Worm (Caenorhabditis elegans) whole organism, L3 larva: ENCODE measurements around the gene ZK666.11.
A peak's percentile ranks its signal among the peaks of the same experiment; 100 is the strongest.

Experiments used
- ZK546.5 ChIP-seq: sonication (generic microtip); optimal IDR thresholded peaks from 2 replicates; lab custom pipeline; 2017; ENCODE audit warnings: missing biosample characterization, missing genetic modification characterization
- ama-1 ChIP-seq: fragments of 150-350 bp; optimal IDR thresholded peaks from 2 replicates; lab custom pipeline; 2018
- ceh-16 ChIP-seq: sonication (generic microtip); optimal IDR thresholded peaks from 2 replicates; lab custom pipeline; 2017; ENCODE audit warnings: missing biosample characterization, missing genetic modification characterization
- ceh-9 ChIP-seq: sonication (generic microtip); optimal IDR thresholded peaks from 2 replicates; lab custom pipeline; 2018; ENCODE audit warnings: missing biosample characterization, missing genetic modification characterization
- daf-12 ChIP-seq: fragments of 150-350 bp; optimal IDR thresholded peaks from 2 replicates; lab custom pipeline; 2014; ENCODE audit warnings: missing biosample characterization, missing genetic modification reagents, missing genetic modification characterization
- egl-27 ChIP-seq: sonication (generic microtip); optimal IDR thresholded peaks from 4 replicates; lab custom pipeline; 2017; ENCODE audit warnings: missing biosample characterization, missing genetic modification reagents, missing genetic modification characterization
- egl-5 ChIP-seq: fragments of 150-350 bp; optimal IDR thresholded peaks from 2 replicates; lab custom pipeline; 2017; ENCODE audit warnings: missing biosample characterization, missing genetic modification reagents, missing genetic modification characterization, inconsistent platforms
- elt-1 ChIP-seq: fragments of 150-350 bp; optimal IDR thresholded peaks from 2 replicates; lab custom pipeline; 2014; ENCODE audit warnings: missing biosample characterization, missing genetic modification characterization
- elt-2 ChIP-seq: sonication (generic microtip); optimal IDR thresholded peaks from 2 replicates; lab custom pipeline; 2016; ENCODE audit warnings: missing genetic modification reagents, mild to moderate bottlenecking, missing genetic modification characterization, missing compliant biosample characterization
- eor-1 ChIP-seq, 2 experiments: fragments of 150-350 bp; optimal IDR thresholded peaks; 2 replicates each; lab custom pipeline; 2014 to 2018; ENCODE audit warnings: missing biosample characterization in 2 of 2, missing genetic modification characterization in 2 of 2
- fkh-2 ChIP-seq: fragments of 150-350 bp; optimal IDR thresholded peaks from 2 replicates; lab custom pipeline; 2014; ENCODE audit warnings: missing biosample characterization, missing genetic modification reagents, missing genetic modification characterization
- fos-1 ChIP-seq: fragments of 150-350 bp; optimal IDR thresholded peaks from 2 replicates; lab custom pipeline; 2014; ENCODE audit warnings: missing biosample characterization, missing genetic modification characterization
- jun-1 ChIP-seq: fragments of 150-350 bp; optimal IDR thresholded peaks from 2 replicates; lab custom pipeline; 2014; ENCODE audit warnings: missing biosample characterization, missing genetic modification reagents, missing genetic modification characterization
- lin-15B ChIP-seq: fragments of 150-350 bp; optimal IDR thresholded peaks from 2 replicates; lab custom pipeline; 2014; ENCODE audit warnings: missing biosample characterization, missing genetic modification characterization
- lin-39 ChIP-seq: fragments of 150-350 bp; optimal IDR thresholded peaks from 2 replicates; lab custom pipeline; 2018; ENCODE audit warnings: missing biosample characterization, missing genetic modification reagents, missing genetic modification characterization
- lsy-12 ChIP-seq: sonication (generic microtip); optimal IDR thresholded peaks from 2 replicates; lab custom pipeline; 2016; ENCODE audit warnings: mild to moderate bottlenecking, missing genetic modification characterization, missing compliant biosample characterization
- mdl-1 ChIP-seq: fragments of 150-350 bp; optimal IDR thresholded peaks from 2 replicates; lab custom pipeline; 2014; ENCODE audit warnings: missing biosample characterization, missing genetic modification characterization
- nhr-11 ChIP-seq: fragments of 150-350 bp; optimal IDR thresholded peaks from 2 replicates; lab custom pipeline; 2014; ENCODE audit warnings: missing biosample characterization, missing genetic modification characterization
- nhr-23 ChIP-seq: fragments of 150-350 bp; optimal IDR thresholded peaks from 2 replicates; lab custom pipeline; 2014; ENCODE audit warnings: missing biosample characterization, missing genetic modification reagents, missing genetic modification characterization
- nhr-25 ChIP-seq: sonication (generic microtip); optimal IDR thresholded peaks from 2 replicates; lab custom pipeline; 2017; ENCODE audit warnings: missing biosample characterization, missing genetic modification characterization
- nhr-43 ChIP-seq: sonication (generic microtip); optimal IDR thresholded peaks from 2 replicates; lab custom pipeline; 2016; ENCODE audit warnings: mild to moderate bottlenecking, missing genetic modification characterization, missing compliant biosample characterization; ENCODE audit not compliant: poor library complexity, severe bottlenecking
- nhr-67 ChIP-seq: fragments of 150-350 bp; optimal IDR thresholded peaks from 2 replicates; lab custom pipeline; 2014; ENCODE audit warnings: missing biosample characterization, missing genetic modification characterization
- nhr-76 ChIP-seq: fragments of 150-350 bp; sonication (generic microtip); optimal IDR thresholded peaks from 5 replicates; lab custom pipeline; 2014; ENCODE audit warnings: missing biosample characterization, missing genetic modification characterization
- nhr-77 ChIP-seq: fragments of 150-350 bp; optimal IDR thresholded peaks from 2 replicates; lab custom pipeline; 2014; ENCODE audit warnings: missing biosample characterization, missing genetic modification characterization
- pha-4 ChIP-seq: fragments of 150-350 bp; optimal IDR thresholded peaks from 2 replicates; lab custom pipeline; 2014; ENCODE audit warnings: missing biosample characterization, missing genetic modification reagents, missing genetic modification characterization
- pqm-1 ChIP-seq: fragments of 150-350 bp; optimal IDR thresholded peaks from 2 replicates; lab custom pipeline; 2017; ENCODE audit warnings: missing biosample characterization, missing genetic modification characterization, inconsistent platforms
- sea-2 ChIP-seq: fragments of 150-350 bp; sonication (generic microtip); optimal IDR thresholded peaks from 4 replicates; lab custom pipeline; 2014; ENCODE audit warnings: missing biosample characterization, missing genetic modification reagents, missing genetic modification characterization
- skn-1 ChIP-seq: fragments of 150-350 bp; optimal IDR thresholded peaks from 2 replicates; lab custom pipeline; 2014; ENCODE audit warnings: missing biosample characterization, missing genetic modification characterization
- unc-39 ChIP-seq: sonication (generic microtip); optimal IDR thresholded peaks from 4 replicates; lab custom pipeline; 2017; ENCODE audit warnings: missing biosample characterization, missing genetic modification characterization
- ztf-11 ChIP-seq: fragments of 150-350 bp; optimal IDR thresholded peaks from 2 replicates; lab custom pipeline; 2014; ENCODE audit warnings: missing biosample characterization, missing genetic modification characterization

The ZK666.11 gene

ce11 chrII:10481824-10482556, at the start of gene ZK666.11, which contains the start of gene clec-60:
Gene ZK666.11, plus strand, starts transcription at chrII:10482522.
Gene clec-60, minus strand, starts transcription at chrII:10481874.
- TF ChIP-seq pha-4 (no peak), elt-2 (tag; lab: Kevin White, UChicago) (peak; percentile 57), pqm-1 (tag; lab: Kevin White, UChicago) (peak; percentile 36), ama-1 (no peak), jun-1 (tag; lab: Kevin White, UChicago) (peak; percentile 7)

ce11 chrII:10435836-10436235, 46.5 kb upstream of the ZK666.11 start, which contains the start of gene cut-4:
Gene cut-4, plus strand, starts transcription at chrII:10436136.
- TF ChIP-seq ZK546.5 (tag; lab: Kevin White, UChicago) (no peak), daf-12 (no peak), nhr-23 (no peak)

- no peak for TF ChIP-seq skn-1 (tag; lab: Kevin White, UChicago)
- TF ChIP-seq ceh-16 (tag; lab: Kevin White, UChicago) = no peak
- no peak for TF ChIP-seq egl-27 (tag; lab: Kevin White, UChicago)
- TF ChIP-seq unc-39 (tag; lab: Kevin White, UChicago) = no peak
- TF ChIP-seq nhr-67 (tag; lab: Kevin White, UChicago) = no peak
- TF ChIP-seq elt-2 (tag; lab: Kevin White, UChicago) = no peak
- no peak for TF ChIP-seq lin-39 (tag; lab: Kevin White, UChicago)
- TF ChIP-seq egl-5 (tag; lab: Kevin White, UChicago) = no peak
- no peak for TF ChIP-seq ceh-9 (tag; lab: Kevin White, UChicago)
- no peak for TF ChIP-seq fkh-2 (tag; lab: Kevin White, UChicago)
- no peak for TF ChIP-seq mdl-1 (tag; lab: Kevin White, UChicago)
- no peak for TF ChIP-seq jun-1 (tag; lab: Kevin White, UChicago)
- no peak for TF ChIP-seq eor-1 (tag; optimal IDR thresholded peaks at IDR 0.05; lab: Kevin White, UChicago)
- TF ChIP-seq nhr-77 (tag; lab: Kevin White, UChicago) = no peak
- no peak for TF ChIP-seq nhr-25 (tag; lab: Kevin White, UChicago)
- no peak for TF ChIP-seq ZK546.5 (tag; lab: Kevin White, UChicago)
- no peak for TF ChIP-seq nhr-43 (tag; lab: Kevin White, UChicago)
- TF ChIP-seq ztf-11 (tag; lab: Kevin White, UChicago) = no peak
- TF ChIP-seq elt-1 (tag; lab: Kevin White, UChicago) = no peak
Observed at ce11 chrII:10437840-10438239, 44.5 kb upstream of the ZK666.11 start.

- TF ChIP-seq ama-1 = no peak
- TF ChIP-seq nhr-11 (tag; lab: Kevin White, UChicago) = no peak
- no peak for TF ChIP-seq pqm-1 (tag; lab: Kevin White, UChicago)
- TF ChIP-seq fos-1 (tag; lab: Kevin White, UChicago) = no peak
- no peak for TF ChIP-seq fkh-2 (tag; lab: Kevin White, UChicago)
- TF ChIP-seq nhr-43 (tag; lab: Kevin White, UChicago) = no peak
- TF ChIP-seq ceh-9 (tag; lab: Kevin White, UChicago) = no peak
- TF ChIP-seq egl-27 (tag; lab: Kevin White, UChicago) = no peak
- no peak for TF ChIP-seq eor-1 (tag; optimal IDR thresholded peaks at IDR 0.05; lab: Kevin White, UChicago)
- TF ChIP-seq sea-2 = no peak
- TF ChIP-seq elt-1 (tag; lab: Kevin White, UChicago) = no peak
- TF ChIP-seq ztf-11 (tag; lab: Kevin White, UChicago) = no peak
- TF ChIP-seq nhr-25 (tag; lab: Kevin White, UChicago) = no peak
- no peak for TF ChIP-seq lin-15B (tag; lab: Kevin White, UChicago)
- TF ChIP-seq lsy-12 (tag; lab: Kevin White, UChicago) = no peak
- TF ChIP-seq lin-39 (tag; lab: Kevin White, UChicago) = no peak
- TF ChIP-seq jun-1 (tag; lab: Kevin White, UChicago) = no peak
- TF ChIP-seq, all 47 proteins: peak for 0
Observed at ce11 chrII:10439976-10440375, 42.3 kb upstream of the ZK666.11 start, which contains the start of gene E04D5.4. Gene E04D5.4, plus strand, starts transcription at chrII:10440276.

ce11 chrII:10442846-10443245, 39.5 kb upstream of the ZK666.11 start, which contains the start of gene ZK673.1:
Gene ZK673.1, plus strand, starts transcription at chrII:10443146.
- TF ChIP-seq elt-2 (tag; lab: Kevin White, UChicago) = peak; percentile 2

- TF ChIP-seq nhr-76 (tag; lab: Kevin White, UChicago) (no peak), elt-2 (tag; lab: Kevin White, UChicago) (peak; percentile 83), ZK546.5 (tag; lab: Kevin White, UChicago) (no peak), lsy-12 (tag; lab: Kevin White, UChicago) (no peak), pqm-1 (tag; lab: Kevin White, UChicago) (peak; percentile 72), nhr-25 (tag; lab: Kevin White, UChicago) (no peak), elt-1 (tag; lab: Kevin White, UChicago) (no peak)
Observed at ce11 chrII:10443898-10444297, 38.4 kb upstream of the ZK666.11 start.
